Worm (Caenorhabditis elegans) whole organism, midembryonic: ENCODE results near the gene ccch-3.

Experiments
- T22C8.4 ChIP-seq: fragments of 200-800 bp; sonication (Bioruptor generic); IDR thresholded peaks from 2 replicates; pipeline ENCODE4 v1.3.6; 2022; ENCODE audit warnings: missing genetic modification characterization, missing compliant biosample characterization
- cog-1 ChIP-seq: sonication (generic microtip); optimal IDR thresholded peaks from 2 replicates; lab custom pipeline; 2016; ENCODE audit warnings: missing genetic modification characterization, missing compliant biosample characterization
- flt-1 ChIP-seq: fragments of 200-800 bp; sonication (Bioruptor generic); IDR thresholded peaks from 2 replicates; pipeline ENCODE4 v1.3.6; 2022; ENCODE audit warnings: missing genetic modification characterization, missing compliant biosample characterization
- klf-2 ChIP-seq: fragments of 200-800 bp; sonication (Bioruptor generic); conservative IDR thresholded peaks from 2 replicates; pipeline ENCODE4 v1.3.6; 2022; ENCODE audit warnings: missing genetic modification reagents, missing genetic modification characterization, missing compliant biosample characterization
- med-1 ChIP-seq: sonication (generic microtip); optimal IDR thresholded peaks from 2 replicates; lab custom pipeline; 2017; ENCODE audit warnings: missing genetic modification characterization, mild to moderate bottlenecking, missing compliant biosample characterization, antibody characterized with exemption, missing genetic modification reagents; ENCODE audit not compliant: insufficient read depth
- ref-1 ChIP-seq: fragments of 200-800 bp; sonication (Bioruptor generic); conservative IDR thresholded peaks from 2 replicates; pipeline ENCODE4 v1.3.6; 2022; ENCODE audit warnings: missing genetic modification reagents, missing genetic modification characterization, missing compliant biosample characterization
- tab-1 ChIP-seq: fragments of 200-800 bp; sonication (Bioruptor generic); IDR thresholded peaks from 2 replicates; pipeline ENCODE4 v1.3.6; 2022; ENCODE audit warnings: missing genetic modification characterization, missing compliant biosample characterization
- ztf-23 ChIP-seq: fragments of 200-800 bp; sonication (Bioruptor generic); IDR thresholded peaks from 2 replicates; pipeline ENCODE4 v1.3.6; 2022; ENCODE audit warnings: missing genetic modification reagents, missing genetic modification characterization, missing compliant biosample characterization
- ztf-29 ChIP-seq: fragments of 200-800 bp; sonication (Bioruptor generic); IDR thresholded peaks from 2 replicates; pipeline ENCODE4 v1.3.6; 2022; ENCODE audit warnings: missing genetic modification reagents, missing genetic modification characterization, missing compliant biosample characterization

ccch-3 gene

DNA sequence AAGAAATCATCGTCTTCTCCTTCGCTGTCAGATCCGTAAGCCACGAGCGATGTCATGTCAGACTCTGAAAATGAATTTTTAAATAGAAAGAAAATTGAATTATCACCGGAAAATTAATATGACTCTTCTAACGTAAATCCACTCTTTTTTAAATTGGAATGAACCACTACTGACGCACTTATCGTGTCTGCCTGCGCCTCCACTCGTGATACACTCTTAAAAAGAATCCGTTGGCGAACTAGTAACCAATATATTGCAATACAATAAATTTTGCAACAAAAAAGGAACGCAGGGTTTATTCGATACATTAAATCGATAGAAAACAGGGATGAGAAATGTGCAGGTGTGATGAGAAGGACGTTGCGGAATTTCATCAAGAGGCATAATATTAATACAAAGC is at the start of gene ccch-3:
Gene ccch-3, minus strand, starts transcription at position 262 of the 400 bp plus-strand sequence.
- TF ChIP-seq klf-2 (GFP tag; lab: Robert Waterston, UW) = no peak
- no peak for TF ChIP-seq flt-1 (GFP tag; lab: Robert Waterston, UW)
- no peak for TF ChIP-seq cog-1 (tag; lab: Kevin White, UChicago)
- no peak for TF ChIP-seq ztf-23 (GFP tag; lab: Robert Waterston, UW)
- TF ChIP-seq ref-1 (GFP tag; lab: Robert Waterston, UW) = no peak
- TF ChIP-seq ztf-29 (GFP tag; lab: Robert Waterston, UW) = no peak
- TF ChIP-seq T22C8.4 = no peak
- no peak for TF ChIP-seq tab-1
- no peak for TF ChIP-seq med-1 (GFP tag; lab: Kevin White, UChicago)

DNA sequence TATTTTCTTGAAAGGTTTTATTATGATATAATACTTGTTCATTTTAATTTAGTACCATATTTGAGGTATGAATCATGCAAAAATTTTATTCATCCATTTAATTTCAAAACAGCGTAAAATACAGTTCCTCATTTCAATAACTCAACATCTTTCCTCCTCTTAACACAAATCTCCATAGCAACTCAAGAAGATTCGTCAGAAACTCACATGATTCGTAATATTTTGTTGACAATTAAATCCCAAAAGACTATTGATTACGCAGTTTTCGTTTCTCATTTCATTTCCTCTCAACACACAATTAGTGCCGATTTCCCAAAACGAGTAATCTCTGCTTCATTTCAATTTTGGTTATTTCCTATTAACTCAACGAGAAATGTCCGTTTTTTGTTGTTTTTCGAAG is 48.8 kb upstream of the ccch-3 start, which contains the start of gene R11D1.2:
Gene R11D1.2, plus strand, starts transcription at position 301 of the 400 bp plus-strand sequence.
- TF ChIP-seq T22C8.4 (no peak), ztf-23 (GFP tag; lab: Robert Waterston, UW) (no peak), med-1 (GFP tag; lab: Kevin White, UChicago) (no peak), cog-1 (tag; lab: Kevin White, UChicago) (no peak), ref-1 (GFP tag; lab: Robert Waterston, UW) (no peak), klf-2 (GFP tag; lab: Robert Waterston, UW) (no peak), flt-1 (GFP tag; lab: Robert Waterston, UW) (no peak), ztf-29 (GFP tag; lab: Robert Waterston, UW) (no peak), tab-1 (no peak)

DNA sequence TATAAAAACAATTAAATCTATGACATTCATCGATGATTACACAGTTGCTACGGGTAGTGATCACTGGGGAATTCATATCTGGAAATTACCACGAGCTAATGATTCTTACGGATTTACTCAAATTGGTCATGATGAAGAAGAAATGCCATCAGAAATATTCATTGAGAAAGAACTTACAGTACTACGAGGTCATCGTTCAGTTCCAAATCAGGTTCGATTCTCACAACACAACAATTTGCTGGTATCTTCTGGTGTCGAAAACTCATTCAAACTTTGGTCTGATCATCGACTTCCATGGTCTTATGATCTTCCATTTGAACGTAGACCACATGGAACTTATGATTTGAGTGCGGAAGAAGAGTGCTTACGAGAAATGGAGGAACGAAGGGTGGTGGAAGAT is 47.0 kb upstream of the ccch-3 start:
- no peak for TF ChIP-seq tab-1
- TF ChIP-seq klf-2 (GFP tag; lab: Robert Waterston, UW) = no peak
- TF ChIP-seq ztf-29 (GFP tag; lab: Robert Waterston, UW) = no peak
- TF ChIP-seq flt-1 (GFP tag; lab: Robert Waterston, UW) = no peak
- no peak for TF ChIP-seq ztf-23 (GFP tag; lab: Robert Waterston, UW)
- TF ChIP-seq cog-1 (tag; lab: Kevin White, UChicago) = no peak
- TF ChIP-seq T22C8.4 = no peak
- TF ChIP-seq ref-1 (GFP tag; lab: Robert Waterston, UW) = no peak
- TF ChIP-seq med-1 (GFP tag; lab: Kevin White, UChicago) = no peak

DNA sequence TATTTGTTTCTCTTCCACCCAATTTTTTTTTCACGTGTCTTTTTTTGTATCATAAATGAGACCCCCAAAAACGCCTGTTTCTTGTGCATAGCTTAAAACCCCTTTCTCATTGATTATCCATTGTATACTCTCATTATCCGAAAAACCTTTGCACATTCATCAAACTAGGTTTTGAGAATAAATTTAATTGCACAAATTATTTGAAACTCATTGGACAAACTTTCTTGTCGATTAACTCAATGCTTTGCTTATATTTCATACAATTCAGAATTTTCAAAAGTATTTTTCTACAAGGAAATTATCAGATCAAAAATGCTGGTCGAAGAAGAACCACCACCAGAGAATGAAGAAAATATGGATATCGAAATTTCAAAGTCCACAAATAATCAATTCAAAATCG is 44.6 kb upstream of the ccch-3 start, which contains the start of gene R11D1.1:
Gene R11D1.1, plus strand, starts transcription at position 301 of the 400 bp plus-strand sequence.
- TF ChIP-seq cog-1 (tag; lab: Kevin White, UChicago) (no peak), ref-1 (GFP tag; lab: Robert Waterston, UW) (no peak), ztf-29 (GFP tag; lab: Robert Waterston, UW) (no peak), med-1 (GFP tag; lab: Kevin White, UChicago) (no peak), T22C8.4 (no peak), klf-2 (GFP tag; lab: Robert Waterston, UW) (no peak), ztf-23 (GFP tag; lab: Robert Waterston, UW) (no peak), tab-1 (no peak), flt-1 (GFP tag; lab: Robert Waterston, UW) (no peak)

DNA sequence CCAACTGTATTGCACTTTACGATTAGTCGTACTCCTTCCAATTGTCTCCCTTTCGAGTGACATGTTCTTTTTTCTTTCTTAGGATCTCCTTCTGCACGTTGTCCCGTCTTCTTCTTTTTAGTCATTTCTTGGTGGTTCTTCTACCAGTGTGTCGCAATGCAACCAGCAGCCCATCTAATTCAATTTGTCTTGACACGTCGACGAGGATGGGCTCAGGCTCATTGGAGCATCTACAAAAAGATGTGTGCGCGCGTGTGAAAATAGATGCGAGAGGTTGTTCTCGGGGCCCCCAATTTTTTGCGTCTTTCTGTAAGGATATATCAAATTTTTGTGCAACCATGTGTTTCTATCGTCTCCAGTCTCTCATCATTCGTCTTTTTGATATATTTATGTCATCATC is 42.1 kb upstream of the ccch-3 start:
- TF ChIP-seq ztf-29 (GFP tag; lab: Robert Waterston, UW) (no peak), klf-2 (GFP tag; lab: Robert Waterston, UW) (no peak), tab-1 (no peak), cog-1 (tag; lab: Kevin White, UChicago) (no peak), flt-1 (GFP tag; lab: Robert Waterston, UW) (no peak), ztf-23 (GFP tag; lab: Robert Waterston, UW) (no peak), T22C8.4 (no peak), med-1 (GFP tag; lab: Kevin White, UChicago) (no peak), ref-1 (GFP tag; lab: Robert Waterston, UW) (no peak)

DNA sequence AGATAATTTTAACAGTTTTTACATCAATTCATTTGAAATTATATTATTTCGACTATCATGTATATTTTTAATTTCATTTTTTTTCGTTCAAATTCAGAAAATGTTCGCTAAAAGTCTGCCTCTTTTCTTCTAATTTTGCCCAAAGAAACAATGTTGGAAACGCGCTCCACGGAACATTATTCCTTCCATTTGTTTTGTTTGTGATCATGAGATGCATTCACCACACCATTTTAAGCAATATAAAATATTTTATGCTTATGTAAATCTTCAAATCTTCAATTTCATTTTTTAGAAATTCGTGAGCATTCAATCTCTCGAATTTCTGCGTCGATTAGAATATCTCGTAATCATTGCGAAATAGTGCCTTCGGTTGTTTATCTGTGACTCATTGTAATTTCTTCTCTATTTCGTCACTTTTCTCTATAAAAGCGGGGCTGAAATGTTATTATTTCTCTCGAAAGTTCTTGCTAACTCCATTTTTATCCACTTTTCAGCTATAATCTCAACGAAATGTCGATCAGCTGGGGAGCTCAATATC is 37.9 kb upstream of the ccch-3 start, which contains the start of gene istr-1:
Gene istr-1, plus strand, starts transcription at position 495 of the 538 bp plus-strand sequence.
- no peak for TF ChIP-seq med-1 (GFP tag; lab: Kevin White, UChicago)
- TF ChIP-seq ztf-29 (GFP tag; lab: Robert Waterston, UW) = no peak
- TF ChIP-seq klf-2 (GFP tag; lab: Robert Waterston, UW) = no peak
- no peak for TF ChIP-seq flt-1 (GFP tag; lab: Robert Waterston, UW)
- no peak for TF ChIP-seq tab-1
- no peak for TF ChIP-seq ref-1 (GFP tag; lab: Robert Waterston, UW)

DNA sequence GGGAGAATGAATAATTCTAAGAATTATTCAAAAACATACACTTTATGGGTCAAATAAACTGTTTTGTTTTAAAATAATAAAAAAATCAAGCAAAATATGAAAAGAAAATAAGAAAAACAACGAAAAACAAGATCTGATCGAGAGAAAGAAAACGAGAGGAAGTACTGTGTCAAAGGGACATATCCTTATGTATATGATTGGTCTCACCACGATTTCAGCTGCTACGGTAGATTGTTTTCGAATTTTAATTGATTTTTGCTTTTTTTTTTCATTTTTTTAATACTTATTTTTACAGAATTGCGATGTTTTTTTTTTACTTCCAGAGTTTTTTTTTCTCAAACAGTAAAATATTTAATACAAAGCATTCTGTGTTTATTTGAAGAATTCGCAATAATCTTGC is 37.3 kb upstream of the ccch-3 start:
- TF ChIP-seq flt-1 (GFP tag; lab: Robert Waterston, UW) = no peak
- no peak for TF ChIP-seq ref-1 (GFP tag; lab: Robert Waterston, UW)
- TF ChIP-seq ztf-23 (GFP tag; lab: Robert Waterston, UW) = no peak
- TF ChIP-seq T22C8.4 = no peak
- TF ChIP-seq med-1 (GFP tag; lab: Kevin White, UChicago) = no peak
- TF ChIP-seq klf-2 (GFP tag; lab: Robert Waterston, UW) = no peak
- no peak for TF ChIP-seq tab-1
- no peak for TF ChIP-seq cog-1 (tag; lab: Kevin White, UChicago)
- no peak for TF ChIP-seq ztf-29 (GFP tag; lab: Robert Waterston, UW)

DNA sequence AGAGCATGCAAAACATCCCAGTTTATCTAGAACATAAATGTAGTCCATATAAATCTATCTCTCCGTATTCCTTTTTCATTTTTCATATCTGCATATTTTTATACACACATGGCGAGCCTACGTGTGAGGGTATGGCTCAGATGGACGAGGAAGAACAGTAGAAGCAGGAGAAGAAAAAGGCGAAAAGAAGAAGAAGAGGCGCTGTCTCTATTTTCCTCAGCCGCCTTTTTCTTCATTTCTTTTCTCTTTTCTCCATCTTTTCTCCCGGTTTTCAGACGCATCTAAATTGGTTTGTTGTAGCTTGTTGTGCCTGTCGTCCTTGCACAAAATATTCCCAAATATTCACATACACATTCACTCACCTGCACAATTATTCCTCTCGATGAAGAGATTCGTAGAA is 36.5 kb upstream of the ccch-3 start, which contains the start of gene K10C8.4:
Gene K10C8.4, plus strand, starts transcription at position 301 of the 400 bp plus-strand sequence.
- TF ChIP-seq ref-1 (GFP tag; lab: Robert Waterston, UW) = no peak
- TF ChIP-seq ztf-23 (GFP tag; lab: Robert Waterston, UW) = no peak
- TF ChIP-seq tab-1 = no peak
- TF ChIP-seq cog-1 (tag; lab: Kevin White, UChicago) = no peak
- no peak for TF ChIP-seq ztf-29 (GFP tag; lab: Robert Waterston, UW)
- TF ChIP-seq flt-1 (GFP tag; lab: Robert Waterston, UW) = no peak
- TF ChIP-seq T22C8.4 = no peak
- TF ChIP-seq med-1 (GFP tag; lab: Kevin White, UChicago) = no peak
- TF ChIP-seq klf-2 (GFP tag; lab: Robert Waterston, UW) = no peak

DNA sequence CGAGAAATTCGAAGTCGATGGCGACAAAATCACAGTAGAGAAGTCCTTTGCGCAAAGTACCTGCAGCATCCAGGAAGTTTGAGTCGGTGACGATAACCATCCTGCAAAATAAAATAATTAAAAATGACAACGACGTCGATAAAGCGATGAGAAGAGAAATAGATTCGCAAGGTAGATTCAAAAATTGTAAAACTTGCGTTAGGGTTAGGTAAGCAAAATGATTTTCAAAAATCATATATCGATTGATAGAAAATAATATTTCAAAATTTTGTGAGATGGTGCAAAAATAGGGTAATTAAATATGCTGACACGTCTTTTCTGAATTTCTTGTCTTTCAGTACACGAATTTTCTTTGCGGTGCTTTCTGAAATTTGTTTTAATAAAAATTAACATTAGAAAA is 35.7 kb upstream of the ccch-3 start, which contains the start of gene parn-1:
Gene parn-1, minus strand, starts transcription at position 101 of the 400 bp plus-strand sequence.
- TF ChIP-seq ref-1 (GFP tag; lab: Robert Waterston, UW) = no peak
- no peak for TF ChIP-seq klf-2 (GFP tag; lab: Robert Waterston, UW)
- no peak for TF ChIP-seq cog-1 (tag; lab: Kevin White, UChicago)
- TF ChIP-seq T22C8.4 = no peak
- TF ChIP-seq tab-1 = no peak
- TF ChIP-seq flt-1 (GFP tag; lab: Robert Waterston, UW) = no peak
- no peak for TF ChIP-seq ztf-23 (GFP tag; lab: Robert Waterston, UW)
- TF ChIP-seq med-1 (GFP tag; lab: Kevin White, UChicago) = no peak
- no peak for TF ChIP-seq ztf-29 (GFP tag; lab: Robert Waterston, UW)
